Fruit fly (Drosophila melanogaster) whole organism, prepupa: ENCODE results near the gene Grp170.
A peak's percentile ranks its signal among the peaks of the same experiment; 100 is the strongest.

Source experiments
- Blimp-1 ChIP-seq: fragments of 200-800 bp; sonication (Bioruptor generic); optimal IDR thresholded peaks from 3 replicates; lab custom pipeline; 2017; ENCODE audit warnings: missing biosample characterization, missing genetic modification characterization, mild to moderate bottlenecking, moderate library complexity, missing genetic modification reagents
- CG10631 ChIP-seq: fragments of 200-800 bp; sonication (Bioruptor generic); optimal IDR thresholded peaks from 2 replicates; lab custom pipeline; 2016; ENCODE audit warnings: missing biosample characterization, missing genetic modification characterization
- CG10669 ChIP-seq: fragments of 200-800 bp; sonication (Bioruptor generic); optimal IDR thresholded peaks from 3 replicates; lab custom pipeline; 2018; ENCODE audit warnings: missing biosample characterization, mild to moderate bottlenecking, missing genetic modification characterization, moderate library complexity
- CG11294 ChIP-seq: fragments of 200-800 bp; sonication (Bioruptor generic); IDR thresholded peaks from 2 replicates; pipeline ENCODE4 v1.3.6; 2022; ENCODE audit warnings: missing biosample characterization, missing genetic modification characterization
- CG11762 ChIP-seq: fragments of 200-800 bp; sonication (Bioruptor generic); optimal IDR thresholded peaks from 3 replicates; lab custom pipeline; 2016; ENCODE audit warnings: missing biosample characterization, missing genetic modification characterization; ENCODE audit not compliant: insufficient read depth
- CG11902 ChIP-seq: fragments of 200-800 bp; sonication (Bioruptor generic); optimal IDR thresholded peaks from 3 replicates; lab custom pipeline; 2016; ENCODE audit warnings: missing biosample characterization, missing genetic modification characterization
- CG15336 ChIP-seq: fragments of 200-800 bp; sonication (Bioruptor generic); IDR thresholded peaks from 2 replicates; pipeline ENCODE4 v1.3.6; 2022; ENCODE audit warnings: missing biosample characterization, missing genetic modification characterization
- CG1621 ChIP-seq: fragments of 200-800 bp; sonication (Bioruptor generic); optimal IDR thresholded peaks from 3 replicates; lab custom pipeline; 2018; ENCODE audit warnings: missing biosample characterization, mild to moderate bottlenecking, missing genetic modification characterization
- CG16779 ChIP-seq: fragments of 200-800 bp; sonication (Bioruptor generic); optimal IDR thresholded peaks from 3 replicates; lab custom pipeline; 2017; ENCODE audit warnings: missing biosample characterization, mild to moderate bottlenecking, missing genetic modification characterization
- CG3032 ChIP-seq: fragments of 200-800 bp; optimal IDR thresholded peaks from 2 replicates; lab custom pipeline; 2019; ENCODE audit warnings: missing biosample characterization, mild to moderate bottlenecking, missing genetic modification characterization, moderate library complexity
- CG31627 ChIP-seq: fragments of 200-800 bp; sonication (Bioruptor generic); optimal IDR thresholded peaks from 3 replicates; lab custom pipeline; 2016; ENCODE audit warnings: missing biosample characterization, missing genetic modification characterization
- CG32006 ChIP-seq: fragments of 200-800 bp; sonication (Bioruptor generic); optimal IDR thresholded peaks from 3 replicates; lab custom pipeline; 2017; ENCODE audit warnings: missing biosample characterization, mild to moderate bottlenecking, missing genetic modification characterization
- CG34406 ChIP-seq: fragments of 200-800 bp; sonication (Bioruptor generic); optimal IDR thresholded peaks from 3 replicates; lab custom pipeline; 2016; ENCODE audit warnings: missing biosample characterization, missing genetic modification characterization
- CG4318 ChIP-seq: fragments of 200-800 bp; sonication (Bioruptor generic); optimal IDR thresholded peaks from 3 replicates; lab custom pipeline; 2017; ENCODE audit warnings: missing biosample characterization, mild to moderate bottlenecking, missing genetic modification characterization
- CG6163 ChIP-seq: fragments of 200-800 bp; sonication (Bioruptor generic); IDR thresholded peaks from 3 replicates; pipeline ENCODE4 v1.3.6; 2022; ENCODE audit warnings: missing biosample characterization, missing genetic modification characterization
- CG6792 ChIP-seq: fragments of 200-800 bp; sonication (Bioruptor generic); optimal IDR thresholded peaks from 3 replicates; lab custom pipeline; 2016; ENCODE audit warnings: missing biosample characterization, missing genetic modification characterization
- CG6854 ChIP-seq: fragments of 200-800 bp; sonication (Bioruptor generic); optimal IDR thresholded peaks from 2 replicates; lab custom pipeline; 2017; ENCODE audit warnings: missing biosample characterization, mild to moderate bottlenecking, missing genetic modification characterization
- CG8119 ChIP-seq: fragments of 200-800 bp; sonication (Bioruptor generic); IDR thresholded peaks from 3 replicates; pipeline ENCODE4 v1.3.6; 2022; ENCODE audit warnings: missing biosample characterization, missing genetic modification characterization
- CG8319 ChIP-seq: fragments of 200-800 bp; sonication (Bioruptor generic); optimal IDR thresholded peaks from 3 replicates; lab custom pipeline; 2016; ENCODE audit warnings: missing biosample characterization, missing genetic modification characterization
- CG8632 ChIP-seq: fragments of 200-800 bp; sonication (Bioruptor generic); optimal IDR thresholded peaks from 3 replicates; lab custom pipeline; 2016; ENCODE audit warnings: missing biosample characterization, missing genetic modification characterization
- CG9139 ChIP-seq: fragments of 200-800 bp; sonication (Bioruptor generic); optimal IDR thresholded peaks from 3 replicates; lab custom pipeline; 2017; ENCODE audit warnings: missing biosample characterization, mild to moderate bottlenecking, missing genetic modification characterization
- Eip93F ChIP-seq: fragments of 200-800 bp; sonication (Bioruptor generic); optimal IDR thresholded peaks from 2 replicates; lab custom pipeline; 2016; ENCODE audit warnings: missing biosample characterization, mild to moderate bottlenecking, missing genetic modification characterization
- Ets21C ChIP-seq: fragments of 200-800 bp; sonication (Bioruptor generic); optimal IDR thresholded peaks from 3 replicates; lab custom pipeline; 2016; ENCODE audit warnings: missing biosample characterization, missing genetic modification characterization
- Ets96B ChIP-seq: fragments of 200-800 bp; optimal IDR thresholded peaks from 2 replicates; lab custom pipeline; 2019; ENCODE audit warnings: missing biosample characterization, mild to moderate bottlenecking, missing genetic modification characterization, moderate library complexity
- Gug ChIP-seq: fragments of 200-800 bp; sonication (Bioruptor generic); IDR thresholded peaks from 2 replicates; pipeline ENCODE4 v1.3.6; 2022; ENCODE audit warnings: missing biosample characterization, missing genetic modification characterization
- Hr38 ChIP-seq: sonication (Bioruptor generic); optimal IDR thresholded peaks from 2 replicates; lab custom pipeline; 2016; ENCODE audit warnings: missing biosample characterization, missing genetic modification characterization
- Hr39 ChIP-seq: fragments of 200-800 bp; sonication (Bioruptor generic); optimal IDR thresholded peaks from 2 replicates; lab custom pipeline; 2016; ENCODE audit warnings: missing biosample characterization, missing genetic modification characterization
- Hr4 ChIP-seq: fragments of 200-800 bp; sonication (Bioruptor generic); optimal IDR thresholded peaks from 3 replicates; lab custom pipeline; 2016; ENCODE audit warnings: missing biosample characterization, missing genetic modification characterization
- Lpt ChIP-seq: fragments of 200-800 bp; sonication (Bioruptor generic); optimal IDR thresholded peaks from 3 replicates; lab custom pipeline; 2016; ENCODE audit warnings: missing biosample characterization, missing genetic modification characterization
- Sox102F ChIP-seq: fragments of 200-800 bp; sonication (Bioruptor generic); optimal IDR thresholded peaks from 2 replicates; lab custom pipeline; 2016; ENCODE audit warnings: missing biosample characterization, mild to moderate bottlenecking, missing genetic modification characterization
- Sox14 ChIP-seq: fragments of 200-800 bp; sonication (Bioruptor generic); optimal IDR thresholded peaks from 3 replicates; lab custom pipeline; 2016; ENCODE audit warnings: missing biosample characterization, missing genetic modification characterization
- Sox15 ChIP-seq: fragments of 200-800 bp; sonication (Bioruptor generic); optimal IDR thresholded peaks from 3 replicates; lab custom pipeline; 2016; ENCODE audit warnings: missing biosample characterization, missing genetic modification characterization
- achi ChIP-seq: fragments of 200-800 bp; sonication (Bioruptor generic); optimal IDR thresholded peaks from 3 replicates; lab custom pipeline; 2016; ENCODE audit warnings: missing biosample characterization, missing genetic modification characterization
- acj6 ChIP-seq: fragments of 200-800 bp; sonication (Bioruptor generic); optimal IDR thresholded peaks from 3 replicates; lab custom pipeline; 2016; ENCODE audit warnings: missing biosample characterization, missing genetic modification characterization
- dac ChIP-seq: fragments of 200-800 bp; sonication (Bioruptor generic); optimal IDR thresholded peaks from 2 replicates; lab custom pipeline; 2017; ENCODE audit warnings: missing biosample characterization, mild to moderate bottlenecking, missing genetic modification characterization
- dsx ChIP-seq: fragments of 200-800 bp; optimal IDR thresholded peaks from 3 replicates; lab custom pipeline; 2019; ENCODE audit warnings: missing biosample characterization, mild to moderate bottlenecking, missing genetic modification characterization, moderate library complexity; ENCODE audit not compliant: poor library complexity, severe bottlenecking
- eg ChIP-seq: fragments of 200-800 bp; sonication (Bioruptor generic); IDR thresholded peaks from 3 replicates; pipeline ENCODE4 v1.3.6; 2022; ENCODE audit warnings: missing biosample characterization, missing genetic modification characterization
- esn ChIP-seq: fragments of 200-800 bp; sonication (Bioruptor generic); optimal IDR thresholded peaks from 2 replicates; lab custom pipeline; 2016; ENCODE audit warnings: missing biosample characterization, mild to moderate bottlenecking, missing genetic modification characterization, moderate library complexity
- fd59A ChIP-seq: fragments of 200-800 bp; sonication (Bioruptor generic); optimal IDR thresholded peaks from 2 replicates; lab custom pipeline; 2017; ENCODE audit warnings: missing biosample characterization, mild to moderate bottlenecking, missing genetic modification characterization, missing genetic modification reagents
- fd85E ChIP-seq: fragments of 200-800 bp; sonication (Bioruptor generic); optimal IDR thresholded peaks from 3 replicates; lab custom pipeline; 2016; ENCODE audit warnings: missing biosample characterization, missing genetic modification characterization
- fkh ChIP-seq: fragments of 200-800 bp; sonication (Bioruptor generic); optimal IDR thresholded peaks from 3 replicates; lab custom pipeline; 2017; ENCODE audit warnings: missing biosample characterization, mild to moderate bottlenecking, missing genetic modification characterization, moderate library complexity
- lz ChIP-seq: fragments of 200-800 bp; sonication (Bioruptor generic); optimal IDR thresholded peaks from 3 replicates; lab custom pipeline; 2016; ENCODE audit warnings: missing biosample characterization, missing genetic modification characterization
- net ChIP-seq: fragments of 200-800 bp; sonication (Bioruptor generic); optimal IDR thresholded peaks from 3 replicates; lab custom pipeline; 2016; ENCODE audit warnings: missing biosample characterization, missing genetic modification characterization
- pdm3 ChIP-seq: fragments of 200-800 bp; sonication (Bioruptor generic); optimal IDR thresholded peaks from 3 replicates; lab custom pipeline; 2016; ENCODE audit warnings: missing biosample characterization, missing genetic modification characterization
- salr ChIP-seq, 2 experiments: fragments of 200-800 bp; sonication (Bioruptor generic); optimal IDR thresholded peaks; 3 replicates each; lab custom pipeline; 2016 to 2018; ENCODE audit warnings: missing biosample characterization in 2 of 2, missing genetic modification characterization in 2 of 2, mild to moderate bottlenecking in 1 of 2
- ss ChIP-seq, 2 experiments: fragments of 200-800 bp; sonication (Bioruptor generic); optimal IDR thresholded peaks; 2 replicates in 1 of 2; 3 replicates in 1 of 2; lab custom pipeline; 2017 to 2018; ENCODE audit warnings: mild to moderate bottlenecking in 2 of 2, missing biosample characterization in 2 of 2, missing genetic modification characterization in 2 of 2, moderate library complexity in 1 of 2
- svp ChIP-seq: fragments of 200-800 bp; sonication (Bioruptor generic); peaks from one replicate; lab custom pipeline; 2016; ENCODE audit warnings: missing biosample characterization, missing genetic modification characterization
- topi ChIP-seq: fragments of 200-800 bp; sonication (Bioruptor generic); optimal IDR thresholded peaks from 3 replicates; lab custom pipeline; 2016; ENCODE audit warnings: missing biosample characterization, missing genetic modification characterization
- vri ChIP-seq: fragments of 200-800 bp; sonication (Bioruptor generic); optimal IDR thresholded peaks from 3 replicates; lab custom pipeline; 2016; ENCODE audit warnings: missing biosample characterization, mild to moderate bottlenecking, missing genetic modification characterization

Gene Grp170

DNA sequence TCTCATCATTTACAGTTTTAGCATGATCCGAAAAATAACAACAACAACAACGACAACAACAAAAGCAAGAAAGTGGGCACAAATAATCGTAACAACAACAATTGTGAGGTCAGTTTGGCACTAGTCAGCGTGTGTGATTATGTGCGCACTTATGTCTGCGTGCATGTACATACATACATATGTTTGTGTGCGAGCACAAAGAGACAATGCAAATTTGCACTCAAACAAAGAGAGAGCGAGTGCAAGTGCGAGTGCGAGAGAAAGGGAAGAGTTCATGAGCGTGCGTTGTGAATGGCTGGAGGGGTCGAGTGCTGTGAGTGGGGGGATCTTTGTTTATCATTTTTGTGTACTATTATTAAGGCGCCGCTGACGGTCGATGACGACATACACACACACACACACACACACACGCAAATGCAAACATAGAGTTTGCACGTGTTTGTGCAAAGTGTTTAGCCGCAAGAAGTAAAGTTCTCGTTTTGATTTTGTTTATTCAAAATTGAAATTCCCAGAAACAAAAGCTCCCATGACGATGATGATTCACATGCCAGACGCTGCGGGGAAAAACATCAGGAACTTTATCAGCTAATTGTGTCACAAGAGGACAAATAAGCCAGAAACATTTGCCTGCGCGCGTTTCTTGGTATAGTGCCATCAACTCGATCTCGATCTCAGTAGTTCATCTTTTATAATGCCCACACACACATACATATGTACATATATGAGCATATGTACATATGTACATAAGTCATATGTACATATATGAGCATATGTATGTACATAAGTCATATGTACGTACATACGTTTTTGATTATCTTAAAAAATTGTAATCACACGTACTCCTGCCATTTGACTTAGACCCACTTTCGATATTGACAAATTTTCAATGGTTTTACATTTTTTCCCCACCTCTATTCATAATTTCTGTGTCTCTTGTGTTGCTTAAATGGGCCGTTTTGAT lies 19.9 kb upstream of the Grp170 start:
- TF ChIP-seq CG6792 (GFP tag; lab: Kevin White, UChicago) (peak; percentile 53), achi (GFP tag; lab: Kevin White, UChicago) (peak; percentile 42), fkh (GFP tag; lab: Kevin White, UChicago) (peak; percentile 64), CG4318 (GFP tag; lab: Kevin White, UChicago) (no peak), CG8632 (peak; percentile 19), fd85E (GFP tag; lab: Kevin White, UChicago) (no peak), CG32006 (GFP tag; lab: Kevin White, UChicago) (peak; percentile 53), CG6163 (GFP tag; lab: Robert Waterston, UW) (peak; percentile 54), CG11294 (GFP tag; lab: Robert Waterston, UW) (peak; percentile 30; the same call in 1 of the 2 replicates), CG8319 (peak; percentile 37), Sox102F (peak; percentile 67), Eip93F (GFP tag; lab: Kevin White, UChicago) (no peak), CG9139 (no peak), CG6854 (peak; percentile 38), CG3032 (tag; lab: Kevin White, UChicago) (peak; percentile 33), topi (GFP tag; lab: Kevin White, UChicago) (peak; percentile 65), CG1621 (tag; lab: Kevin White, UChicago) (peak; percentile 28), acj6 (GFP tag; lab: Kevin White, UChicago) (peak; percentile 54), Ets21C (peak; percentile 20), CG11902 (peak; percentile 24), CG34406 (GFP tag; lab: Kevin White, UChicago) (peak; percentile 67), CG8119 (GFP tag; lab: Robert Waterston, UW) (peak; percentile 59; the same call in 2 of the 3 replicates), CG10631 (GFP tag; lab: Kevin White, UChicago) (peak; percentile 58), eg (GFP tag; lab: Robert Waterston, UW) (peak; percentile 70; the same call in 2 of the 3 replicates), esn (GFP tag; lab: Kevin White, UChicago) (peak; percentile 64), Gug (GFP tag; lab: Robert Waterston, UW) (peak; percentile 28; the same call in 1 of the 2 replicates), Hr4 (GFP tag; lab: Kevin White, UChicago) (peak; percentile 42), dsx (GFP tag; lab: Kevin White, UChicago) (peak; percentile 44), CG15336 (GFP tag; lab: Robert Waterston, UW) (peak; percentile 21; the same call in 1 of the 2 replicates), pdm3 (peak; percentile 40), lz (GFP tag; lab: Kevin White, UChicago) (peak; percentile 67), Sox14 (GFP tag; lab: Kevin White, UChicago) (peak; percentile 89), ss (GFP tag; optimal IDR thresholded peaks at IDR 0.05; lab: Kevin White, UChicago) (peak; percentile 40 to 43), CG16779 (tag; lab: Kevin White, UChicago) (peak; percentile 46), dac (GFP tag; lab: Kevin White, UChicago) (no peak), net (GFP tag; lab: Kevin White, UChicago) (peak; percentile 73), salr (GFP tag; optimal IDR thresholded peaks at IDR 0.05; lab: Kevin White, UChicago) (no peak), Hr39 (GFP tag; lab: Kevin White, UChicago) (peak; percentile 69), CG31627 (peak; percentile 59), CG11762 (GFP tag; lab: Kevin White, UChicago) (no peak), Blimp-1 (no peak), CG10669 (GFP tag; lab: Kevin White, UChicago) (peak; percentile 54), Lpt (peak; percentile 58), svp (GFP tag; lab: Kevin White, UChicago) (peak; percentile 90), Sox15 (no peak), fd59A (GFP tag; lab: Kevin White, UChicago) (no peak), Hr38 (GFP tag; lab: Kevin White, UChicago) (no peak), Ets96B (tag; lab: Kevin White, UChicago) (peak; percentile 27), vri (GFP tag; lab: Kevin White, UChicago) (peak; percentile 57)
